Worm (Caenorhabditis elegans) whole organism, L4 larva: ENCODE measurements around the gene hrg-5.

Source experiments
- F26F4.8 ChIP-seq: fragments of 200-800 bp; sonication (Bioruptor generic); conservative IDR thresholded peaks from 2 replicates; pipeline ENCODE4 v1.3.6; 2022; ENCODE audit warnings: missing genetic modification characterization, missing compliant biosample characterization
- R02D3.7 ChIP-seq: fragments of 150-350 bp; sonication (generic microtip); optimal IDR thresholded peaks from 3 replicates; lab custom pipeline; 2014; ENCODE audit warnings: missing biosample characterization, missing genetic modification characterization
- ZK337.2 ChIP-seq: fragments of 200-800 bp; sonication (Bioruptor generic); IDR thresholded peaks from 2 replicates; pipeline ENCODE4 v1.3.6; 2022; ENCODE audit warnings: missing genetic modification reagents, missing genetic modification characterization, missing compliant biosample characterization
- daf-12 ChIP-seq: fragments of 150-350 bp; optimal IDR thresholded peaks from 2 replicates; lab custom pipeline; 2014; ENCODE audit warnings: missing biosample characterization, missing genetic modification reagents, missing genetic modification characterization
- dpl-1 ChIP-seq: fragments of 150-350 bp; optimal IDR thresholded peaks from 2 replicates; lab custom pipeline; 2014; ENCODE audit warnings: missing biosample characterization, missing genetic modification reagents, missing genetic modification characterization
- fos-1 ChIP-seq: fragments of 150-350 bp; optimal IDR thresholded peaks from 2 replicates; lab custom pipeline; 2014; ENCODE audit warnings: missing biosample characterization, missing genetic modification characterization
- gei-8 ChIP-seq: fragments of 200-800 bp; sonication (Bioruptor generic); optimal IDR thresholded peaks from 2 replicates; lab custom pipeline; 2018; ENCODE audit warnings: mild to moderate bottlenecking, missing genetic modification characterization, missing compliant biosample characterization
- hmg-1.1 ChIP-seq: fragments of 200-800 bp; sonication (Bioruptor generic); IDR thresholded peaks from 2 replicates; pipeline ENCODE4 v1.3.6; 2022; ENCODE audit warnings: missing genetic modification reagents, missing genetic modification characterization, missing compliant biosample characterization
- lin-15B ChIP-seq: fragments of 150-350 bp; sonication (generic microtip); optimal IDR thresholded peaks from 3 replicates; lab custom pipeline; 2014; ENCODE audit warnings: missing biosample characterization, missing genetic modification characterization
- madf-5 ChIP-seq, 2 experiments: fragments of 200-800 bp; sonication (Bioruptor generic); IDR thresholded peaks; 2 replicates each; pipeline ENCODE4 v1.3.6; 2022; ENCODE audit warnings: missing compliant biosample characterization in 2 of 2, missing genetic modification characterization in 2 of 2
- madf-9 ChIP-seq: fragments of 200-800 bp; sonication (Bioruptor generic); conservative IDR thresholded peaks from 2 replicates; pipeline ENCODE4 v1.3.6; 2022; ENCODE audit warnings: missing genetic modification reagents, missing genetic modification characterization, missing compliant biosample characterization
- mdl-1 ChIP-seq, 2 experiments: fragments of 150-350 bp in 1 of 2; sonication (generic microtip) in 1 of 2; optimal IDR thresholded peaks; 2 replicates each; lab custom pipeline; 2014 to 2017; ENCODE audit warnings: missing biosample characterization in 2 of 2, missing genetic modification characterization in 2 of 2
- nhr-77 ChIP-seq: fragments of 150-350 bp; optimal IDR thresholded peaks from 2 replicates; lab custom pipeline; 2014; ENCODE audit warnings: missing biosample characterization, missing genetic modification characterization
- pha-4 ChIP-seq, 2 experiments: fragments of 150-350 bp in 1 of 2; fragments of 200-800 bp in 1 of 2; sonication (Bioruptor generic) in 1 of 2; IDR thresholded peaks in 1 of 2; optimal IDR thresholded peaks in 1 of 2; 2 replicates each; pipeline versions ENCODE4 v1.3.6 to Lab custom; 2014 to 2022; ENCODE audit warnings: missing genetic modification characterization in 2 of 2, missing genetic modification reagents in 2 of 2, missing biosample characterization in 1 of 2, missing compliant biosample characterization in 1 of 2
- pqm-1 ChIP-seq: sonication (generic microtip); optimal IDR thresholded peaks from 2 replicates; lab custom pipeline; 2017; ENCODE audit warnings: missing biosample characterization, missing genetic modification characterization
- tra-1 ChIP-seq: fragments of 200-800 bp; sonication (Bioruptor generic); IDR thresholded peaks from 2 replicates; pipeline ENCODE4 v1.3.6; 2022; ENCODE audit warnings: missing genetic modification reagents, missing genetic modification characterization, missing compliant biosample characterization
- unc-39 ChIP-seq: sonication (generic microtip); optimal IDR thresholded peaks from 2 replicates; lab custom pipeline; 2017; ENCODE audit warnings: missing biosample characterization, missing genetic modification characterization
- zip-11 ChIP-seq: fragments of 200-800 bp; sonication (Bioruptor generic); IDR thresholded peaks from 2 replicates; pipeline ENCODE4 v1.3.6; 2022; ENCODE audit warnings: missing genetic modification characterization, missing compliant biosample characterization

hrg-5 gene

ce11 chrIV:10979689-10980088 lies 49.5 kb downstream of the hrg-5 start (continued):
- TF ChIP-seq R02D3.7 (tag; lab: Kevin White, UChicago) (no peak), zip-11 (no peak), gei-8 (GFP tag; lab: Kevin White, UChicago) (no peak), tra-1 (no peak), lin-15B (no peak), nhr-77 (tag; lab: Kevin White, UChicago) (no peak)

ce11 chrIV:10978641-10979040 lies 50.6 kb downstream of the hrg-5 start:
- TF ChIP-seq daf-12 (tag; lab: Kevin White, UChicago) (no peak), pha-4 (GFP tag; IDR thresholded peaks at IDR 0.05; lab: Robert Waterston, UW) (no peak), pha-4 (tag; optimal IDR thresholded peaks at IDR 0.05; lab: Kevin White, UChicago) (no peak), pqm-1 (tag; lab: Kevin White, UChicago) (no peak), dpl-1 (no peak), hmg-1.1 (GFP tag; lab: Robert Waterston, UW) (no peak), fos-1 (no peak), mdl-1 (tag; optimal IDR thresholded peaks at IDR 0.05; lab: Kevin White, UChicago) (no peak), R02D3.7 (tag; lab: Kevin White, UChicago) (no peak), ZK337.2 (GFP tag; lab: Robert Waterston, UW) (no peak), F26F4.8 (GFP tag; lab: Robert Waterston, UW) (no peak), madf-9 (GFP tag; lab: Robert Waterston, UW) (no peak), madf-5 (GFP tag; IDR thresholded peaks at IDR 0.05; lab: Robert Waterston, UW) (no peak), unc-39 (tag; lab: Kevin White, UChicago) (no peak)
- TF ChIP-seq, all 104 proteins: peak for 0
